Worm (Caenorhabditis elegans): ENCODE measurements around the gene grd-14.

grd-14 gene

ce11 chrX:8459789-8460188 lies 40.0 kb upstream of the grd-14 start:
- TF ChIP-seq repo-1 (tag; optimal IDR thresholded peaks at IDR 0.05) (no peak), K12H6.12 (tag; optimal IDR thresholded peaks at IDR 0.05) (no peak), bed-2 (GFP tag; IDR thresholded peaks at IDR 0.05) (no peak), madf-3 (GFP tag; IDR thresholded peaks at IDR 0.05) (no peak), lin-54 (GFP tag; optimal IDR thresholded peaks at IDR 0.05) (no peak), ztf-25 (GFP tag; IDR thresholded peaks at IDR 0.05) (no peak), sptf-2 (GFP tag; optimal IDR thresholded peaks at IDR 0.05) (no peak), tlf-1 (GFP tag; optimal IDR thresholded peaks at IDR 0.05) (no peak), unc-62 (GFP tag; optimal IDR thresholded peaks at IDR 0.05) (no peak), dox-1 (GFP tag; IDR thresholded peaks at IDR 0.05) (no peak), madf-8 (GFP tag; conservative IDR thresholded peaks at IDR 0.05) (no peak), lin-35 (GFP tag; optimal IDR thresholded peaks at IDR 0.05) (no peak), Y67H2A.10 (GFP tag; conservative IDR thresholded peaks at IDR 0.05) (no peak), lsy-27 (tag; optimal IDR thresholded peaks at IDR 0.05; ENCODE audit: borderline replicate concordance, insufficient read depth) (no peak), hlh-12 (tag; optimal IDR thresholded peaks at IDR 0.05) (no peak), egrh-3 (GFP tag; IDR thresholded peaks at IDR 0.05) (no peak), Y79H2A.3 (GFP tag; conservative IDR thresholded peaks at IDR 0.05) (no peak), snpc-3.4 (tag; optimal IDR thresholded peaks at IDR 0.05) (no peak), F23B12.7 (tag; optimal IDR thresholded peaks at IDR 0.05; ENCODE audit: insufficient read depth) (no peak)

- TF ChIP-seq somi-1 (GFP tag; optimal IDR thresholded peaks at IDR 0.05) (no peak), rcor-1 (GFP tag; IDR thresholded peaks at IDR 0.05) (no peak), attf-5 (GFP tag; optimal IDR thresholded peaks at IDR 0.05) (no peak), B0261.1 (tag; optimal IDR thresholded peaks at IDR 0.05) (no peak), fkh-3 (tag; optimal IDR thresholded peaks at IDR 0.05) (no peak)
These were observed 38.9 kb upstream of the grd-14 start for ce11 chrX:8460958-8461357.

ce11 chrX:8463085-8463645 lies 36.7 kb upstream of the grd-14 start, which contains the start of gene F16F9.4:
F16F9.4 (minus strand) TSS chrX:8463360.
- TF ChIP-seq aptf-3 (GFP tag; IDR thresholded peaks at IDR 0.05) (no peak), nhr-80 (tag; optimal IDR thresholded peaks at IDR 0.05) (peak; percentile 44), sea-2 (GFP tag; IDR thresholded peaks at IDR 0.05) (no peak)

- TF ChIP-seq C06A6.2 (GFP tag; conservative IDR thresholded peaks at IDR 0.05): no peak
- TF ChIP-seq die-1 (tag; optimal IDR thresholded peaks at IDR 0.05): no peak
- no peak for TF ChIP-seq dpl-1 (GFP tag; optimal IDR thresholded peaks at IDR 0.05)
- no peak for TF ChIP-seq T07F8.4 (tag; optimal IDR thresholded peaks at IDR 0.05)
- no peak for TF ChIP-seq ztf-25 (GFP tag; IDR thresholded peaks at IDR 0.05)
- TF ChIP-seq lir-1 (GFP tag; conservative IDR thresholded peaks at IDR 0.05): no peak
- TF ChIP-seq tbx-9 (tag; optimal IDR thresholded peaks at IDR 0.05; ENCODE audit: borderline replicate concordance): no peak
- TF ChIP-seq Y95B8A.8 (GFP tag; IDR thresholded peaks at IDR 0.05): no peak
- no peak for TF ChIP-seq ztf-28 (GFP tag; IDR thresholded peaks at IDR 0.05)
- TF ChIP-seq xnd-1 (tag; optimal IDR thresholded peaks at IDR 0.05): no peak
- TF ChIP-seq aptf-3 (GFP tag; IDR thresholded peaks at IDR 0.05): no peak
- TF ChIP-seq K11D2.4 (GFP tag; IDR thresholded peaks at IDR 0.05): no peak
- no peak for TF ChIP-seq D2030.7 (GFP tag; IDR thresholded peaks at IDR 0.05)
- no peak for TF ChIP-seq snpc-3.4 (tag; optimal IDR thresholded peaks at IDR 0.05)
- TF ChIP-seq hlh-12 (tag; optimal IDR thresholded peaks at IDR 0.05): no peak
- no peak for TF ChIP-seq nhr-120 (GFP tag; IDR thresholded peaks at IDR 0.05)
These were observed 35.9 kb upstream of the grd-14 start for ce11 chrX:8463889-8464444.

All from whole organism, young adult.